Fruit fly (Drosophila melanogaster): ENCODE measurements around the gene GATAe.

DNA sequence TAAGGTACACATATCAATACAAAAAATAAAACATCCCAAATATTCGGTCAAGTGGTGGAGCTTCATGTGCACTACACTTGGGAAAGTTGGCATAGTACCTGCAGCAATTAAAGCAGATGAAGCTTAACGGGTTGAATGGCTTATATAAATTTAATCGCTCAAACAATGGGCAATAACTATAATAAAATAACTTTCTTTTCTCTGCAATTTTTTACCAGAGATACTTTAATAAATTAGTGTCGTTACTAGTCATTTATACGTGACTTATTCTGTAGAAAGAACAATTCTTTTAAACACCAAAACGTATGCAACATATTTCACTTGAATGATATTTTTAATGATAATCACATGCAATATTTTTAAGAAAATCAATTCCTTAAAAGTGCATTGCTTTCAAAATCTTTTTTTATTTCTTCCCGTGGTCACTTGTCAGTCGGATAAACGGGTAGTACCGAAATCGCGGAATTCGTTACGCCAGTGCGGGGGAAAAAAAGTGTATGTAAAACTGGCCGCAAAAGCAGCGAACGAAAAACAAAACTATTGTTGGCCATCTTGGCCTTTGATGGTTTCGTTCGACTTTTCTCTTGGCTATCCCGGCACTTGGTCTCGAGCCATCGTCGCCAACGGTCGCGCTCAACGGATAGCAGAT is 34.1 kb downstream of the GATAe start, which contains the start of gene Jhbp4:
- TF ChIP-seq CG4496 (GFP tag; IDR thresholded peaks at IDR 0.05) (no peak), CG10348 (GFP tag; IDR thresholded peaks at IDR 0.05) (no peak), Ets98B (GFP tag; IDR thresholded peaks at IDR 0.05) (no peak), Pif1A (GFP tag; optimal IDR thresholded peaks at IDR 0.05) (peak; percentile 7), CG13204 (GFP tag; optimal IDR thresholded peaks at IDR 0.05) (no peak), fd96Ca (GFP tag; IDR thresholded peaks at IDR 0.05) (no peak)
